Worm (Caenorhabditis elegans): ENCODE data around the gene pgap-2.
A peak's percentile ranks its signal among the peaks of the same experiment; 100 is the strongest.

Gene pgap-2

DNA sequence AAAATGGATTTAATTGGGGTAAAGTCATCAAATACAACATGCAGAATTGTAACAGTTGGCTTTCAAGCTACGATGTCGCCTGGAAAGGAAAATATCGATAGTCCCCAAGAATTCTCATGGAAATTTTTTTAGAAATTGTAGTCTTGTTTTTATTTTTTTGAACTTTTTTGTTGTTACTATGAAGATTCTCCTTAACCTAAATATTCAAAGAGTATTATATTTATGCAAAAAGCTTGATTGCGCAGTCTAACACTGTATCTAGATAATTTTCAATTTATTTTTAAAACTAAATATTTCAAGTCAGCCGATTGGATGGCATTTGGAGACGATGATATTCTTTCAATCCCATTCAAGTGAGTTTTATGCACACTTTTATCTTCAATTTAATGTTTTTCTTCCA lies at the start of gene pgap-2:
pgap-2 (plus strand) TSS at position 301 of the 400 bp plus-strand sequence.
- no peak for TF ChIP-seq ztf-26 (tag; optimal IDR thresholded peaks at IDR 0.05)

DNA sequence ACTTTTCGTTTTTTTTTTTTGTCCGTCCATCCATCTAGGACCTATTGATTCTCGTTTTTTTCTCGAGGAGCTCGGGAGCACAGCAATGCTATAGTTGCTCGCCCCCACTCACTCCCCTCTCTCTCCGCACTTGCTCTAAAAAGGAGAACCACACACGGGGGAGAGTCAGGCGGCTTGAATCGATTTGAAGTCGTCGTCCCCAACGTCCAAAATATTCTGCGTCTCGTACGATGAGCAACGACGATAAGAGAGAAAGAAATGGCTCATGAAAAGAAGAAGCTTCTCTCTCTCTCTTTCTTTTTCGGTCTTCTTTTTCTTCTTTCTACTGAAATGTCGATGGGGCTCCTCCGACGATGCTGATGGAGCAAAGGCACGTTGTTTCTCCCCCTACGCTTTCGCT lies 48.9 kb upstream of the pgap-2 start:
- TF ChIP-seq mes-4 (tag; optimal IDR thresholded peaks at IDR 0.05) (no peak), ekl-4 (GFP tag; IDR thresholded peaks at IDR 0.05) (0 out of 2 replicates have a peak, but pooled peaks have one; percentile 25), ceh-58 (GFP tag; IDR thresholded peaks at IDR 0.05) (no peak), lsy-27 (tag; optimal IDR thresholded peaks at IDR 0.05; ENCODE audit: borderline replicate concordance, insufficient read depth) (no peak), ztf-26 (tag; optimal IDR thresholded peaks at IDR 0.05) (no peak), somi-1 (GFP tag; optimal IDR thresholded peaks at IDR 0.05) (no peak), mcd-1 (GFP tag; IDR thresholded peaks at IDR 0.05) (peak; percentile 16; the same call in 1 of the 2 replicates), Y56A3A.18 (GFP tag; IDR thresholded peaks at IDR 0.05) (no peak), B0336.3 (GFP tag; IDR thresholded peaks at IDR 0.05) (no peak), akir-1 (GFP tag; optimal IDR thresholded peaks at IDR 0.05) (no peak), hlh-12 (tag; optimal IDR thresholded peaks at IDR 0.05) (no peak), lin-35 (GFP tag; optimal IDR thresholded peaks at IDR 0.05) (peak in 1 of 3 experiments; percentile 51), egl-44 (GFP tag; IDR thresholded peaks at IDR 0.05) (no peak), K12H6.12 (tag; optimal IDR thresholded peaks at IDR 0.05) (peak; percentile 57), ceh-27 (GFP tag; optimal IDR thresholded peaks at IDR 0.05) (peak; percentile 41), ztf-18 (tag; optimal IDR thresholded peaks at IDR 0.05) (no peak), ceh-100 (GFP tag; IDR thresholded peaks at IDR 0.05) (no peak), ztf-25 (GFP tag; IDR thresholded peaks at IDR 0.05) (no peak), lir-1 (GFP tag; conservative IDR thresholded peaks at IDR 0.05) (no peak), rpc-1 (optimal IDR thresholded peaks at IDR 0.05) (no peak), rpc-1 (tag; optimal IDR thresholded peaks at IDR 0.05) (no peak), ets-4 (GFP tag; optimal IDR thresholded peaks at IDR 0.05) (no peak), cebp-1 (GFP tag; IDR thresholded peaks at IDR 0.05) (no peak), cebp-1 (tag; optimal IDR thresholded peaks at IDR 0.05) (peak; percentile 39), lin-40 (tag; optimal IDR thresholded peaks at IDR 0.05) (peak; percentile 13), zfh-2 (GFP tag; conservative IDR thresholded peaks at IDR 0.05) (no peak), C17E4.6 (GFP tag; IDR thresholded peaks at IDR 0.05) (no peak)

DNA sequence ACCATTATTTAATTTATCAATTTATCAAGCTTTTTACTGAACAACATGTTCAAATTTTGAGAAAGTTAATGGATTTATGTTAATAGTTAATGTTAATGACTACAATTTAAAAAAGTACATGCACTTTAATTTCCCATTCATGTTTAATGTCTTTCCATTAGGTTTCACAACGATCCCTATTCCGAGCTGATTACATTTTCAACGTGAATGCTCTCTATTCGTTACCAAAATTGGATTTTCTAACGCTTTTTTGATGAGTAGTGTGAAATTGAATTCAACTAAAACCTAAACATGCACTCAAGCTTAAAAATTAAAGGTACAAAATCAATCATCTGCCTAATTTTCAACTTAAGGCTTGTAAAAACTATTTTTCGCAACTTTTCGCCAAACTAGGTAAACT lies 47.9 kb upstream of the pgap-2 start:
- no peak for TF ChIP-seq let-607 (tag; optimal IDR thresholded peaks at IDR 0.05)
- no peak for TF ChIP-seq attf-3 (GFP tag; conservative IDR thresholded peaks at IDR 0.05)
- TF ChIP-seq F10E7.11 (tag; optimal IDR thresholded peaks at IDR 0.05) = no peak
- TF ChIP-seq K12H6.12 (tag; optimal IDR thresholded peaks at IDR 0.05) = no peak
- TF ChIP-seq rpc-1 (optimal IDR thresholded peaks at IDR 0.05) = no peak
- TF ChIP-seq rpc-1 (tag; optimal IDR thresholded peaks at IDR 0.05) = no peak
- no peak for TF ChIP-seq mcd-1 (GFP tag; IDR thresholded peaks at IDR 0.05)
- no peak for TF ChIP-seq F33H1.4 (GFP tag; IDR thresholded peaks at IDR 0.05)
- TF ChIP-seq snpc-3.4 (tag; optimal IDR thresholded peaks at IDR 0.05) = no peak
- no peak for TF ChIP-seq snpc-1.1 (tag; optimal IDR thresholded peaks at IDR 0.05; ENCODE audit: insufficient read depth)
- TF ChIP-seq ztf-3 (GFP tag; optimal IDR thresholded peaks at IDR 0.05) = no peak

DNA sequence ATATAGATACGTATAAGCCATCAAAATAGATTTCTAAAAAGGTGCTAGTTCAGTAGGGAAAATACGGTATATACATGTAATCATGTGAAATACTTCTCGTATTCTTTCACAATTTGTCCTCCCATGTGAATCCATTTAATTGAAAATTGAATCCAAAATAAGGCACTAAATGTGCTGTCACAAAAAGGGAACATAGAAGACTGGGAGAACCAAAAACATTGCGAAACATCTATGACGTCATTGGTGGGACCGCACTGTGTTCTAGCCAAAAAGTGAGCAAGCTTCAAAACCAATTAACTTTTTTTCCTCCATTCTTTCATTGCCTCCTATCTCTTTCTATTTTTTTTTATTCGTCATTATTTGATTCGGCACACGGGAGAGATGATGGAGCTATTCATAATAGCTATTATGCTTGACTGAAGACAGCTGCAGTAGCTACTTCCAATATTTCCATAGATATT lies 46.9 kb upstream of the pgap-2 start, which contains the start of gene cdka-1:
cdka-1 (plus strand) TSS at position 411 of the 461 bp plus-strand sequence.
- TF ChIP-seq rcor-1 (GFP tag; IDR thresholded peaks at IDR 0.05) (no peak), K12H6.12 (tag; optimal IDR thresholded peaks at IDR 0.05) (peak; percentile 60), repo-1 (tag; optimal IDR thresholded peaks at IDR 0.05) (no peak), lin-35 (GFP tag; optimal IDR thresholded peaks at IDR 0.05) (peak in 1 of 3 experiments; percentile 45), mes-4 (tag; optimal IDR thresholded peaks at IDR 0.05) (no peak), ama-1 (optimal IDR thresholded peaks at IDR 0.05) (no peak), ama-1 (GFP tag; optimal IDR thresholded peaks at IDR 0.05) (no peak), mxl-1 (tag; optimal IDR thresholded peaks at IDR 0.05) (no peak), atf-7 (tag; optimal IDR thresholded peaks at IDR 0.05) (peak; percentile 47), egl-44 (GFP tag; IDR thresholded peaks at IDR 0.05) (no peak), cebp-1 (GFP tag; IDR thresholded peaks at IDR 0.05) (no peak), cebp-1 (tag; optimal IDR thresholded peaks at IDR 0.05) (peak; percentile 86)

Data from whole organism, young adult.